Fruit fly (Drosophila melanogaster): ENCODE data around the gene usp.

Gene usp

DNA sequence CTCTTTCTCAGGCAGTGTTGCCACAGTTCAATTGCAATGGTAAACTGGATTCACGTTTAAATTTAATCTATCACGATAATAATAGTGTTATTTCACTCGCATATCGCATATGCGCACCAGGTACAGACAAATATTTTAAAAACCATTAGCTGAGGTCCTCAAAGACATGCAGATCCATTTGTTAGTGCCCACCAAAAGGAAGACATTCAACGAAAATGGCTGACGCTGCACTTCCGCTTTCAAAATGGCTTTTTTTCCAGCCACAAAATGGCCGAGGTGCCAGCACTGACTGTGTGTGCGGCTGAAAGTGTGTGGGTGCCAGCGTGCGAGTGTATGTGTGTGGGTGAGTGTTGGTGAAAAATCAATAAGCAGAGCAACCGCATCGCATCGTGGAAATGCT is 19.0 kb upstream of the usp start:
- no peak for TF ChIP-seq CG9705 (GFP tag; optimal IDR thresholded peaks at IDR 0.05)
- TF ChIP-seq Myc (optimal IDR thresholded peaks at IDR 0.05), result peak; percentile 56
- TF ChIP-seq Sp1 (GFP tag; optimal IDR thresholded peaks at IDR 0.05), result peak; percentile 34
- TF ChIP-seq HLH106 (tag; optimal IDR thresholded peaks at IDR 0.05), result peak; percentile 20

DNA sequence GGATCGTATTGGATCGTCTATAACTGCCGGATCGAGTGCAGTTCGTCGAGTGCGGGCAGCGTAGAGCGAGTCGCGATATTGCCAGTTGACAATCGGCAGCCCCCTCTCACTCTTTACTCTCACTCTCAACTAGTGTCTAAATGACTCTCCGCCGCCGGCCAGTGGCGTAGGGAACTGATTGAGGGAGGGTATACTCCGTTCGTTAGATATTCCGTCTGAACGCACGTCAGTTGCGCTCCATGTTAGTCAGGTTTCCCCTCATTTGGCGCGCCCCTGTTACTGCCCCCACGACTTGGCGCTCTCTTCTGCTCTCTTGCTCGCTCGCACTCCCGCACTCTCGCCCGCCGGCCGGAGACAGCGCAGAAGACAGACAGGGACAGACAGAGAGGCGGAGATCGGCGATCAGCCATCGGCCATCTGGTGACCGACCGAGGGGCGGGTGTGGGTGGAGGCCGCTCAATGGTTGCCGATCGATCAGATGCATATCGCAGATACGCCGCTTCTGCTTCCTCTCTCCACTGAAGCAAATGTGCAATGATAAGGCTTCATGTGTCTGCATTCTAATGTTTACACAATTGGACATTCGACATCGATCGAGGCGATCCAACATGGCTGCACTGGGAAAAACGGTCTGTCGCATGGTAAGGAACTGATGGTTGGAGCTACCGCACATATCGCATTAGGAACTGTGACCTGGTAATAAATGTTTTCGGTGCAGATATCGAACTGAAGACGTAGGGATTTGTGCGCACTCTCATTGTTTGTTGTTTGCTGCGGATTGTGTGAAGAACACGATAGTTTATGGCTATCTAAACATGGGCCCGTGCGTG is 8.2 kb upstream of the usp start, which contains the start of gene moody:
Gene moody (minus strand): TSS at position 51 of the 830 bp plus-strand sequence.
- TF ChIP-seq tai (GFP tag; optimal IDR thresholded peaks at IDR 0.05) (no peak), sage (GFP tag; optimal IDR thresholded peaks at IDR 0.05) (peak; percentile 84), woc (GFP tag; optimal IDR thresholded peaks at IDR 0.05) (peak; percentile 90), Sp1 (GFP tag; optimal IDR thresholded peaks at IDR 0.05) (peak; percentile 94), ey (GFP tag; optimal IDR thresholded peaks at IDR 0.05) (peak; percentile 97), GATAd (GFP tag; optimal IDR thresholded peaks at IDR 0.05) (peak; percentile 56), OdsH (GFP tag; optimal IDR thresholded peaks at IDR 0.05) (peak; percentile 96), HLH106 (tag; optimal IDR thresholded peaks at IDR 0.05) (peak; percentile 95), Jra (GFP tag; optimal IDR thresholded peaks at IDR 0.05) (peak; percentile 90), Dif (GFP tag; optimal IDR thresholded peaks at IDR 0.05; ENCODE audit: partially characterized antibody) (peak; percentile 76), Abd-B (GFP tag; optimal IDR thresholded peaks at IDR 0.05) (no peak), CG32264 (GFP tag; optimal IDR thresholded peaks at IDR 0.05) (peak; percentile 86), Rel (GFP tag; optimal IDR thresholded peaks at IDR 0.05) (peak; percentile 75), Rel (tag; optimal IDR thresholded peaks at IDR 0.05) (peak; percentile 84), lola (GFP tag; optimal IDR thresholded peaks at IDR 0.05) (no peak), Hr78 (GFP tag; optimal IDR thresholded peaks at IDR 0.05) (no peak), brk (GFP tag; optimal IDR thresholded peaks at IDR 0.05) (no peak), usp (GFP tag; optimal IDR thresholded peaks at IDR 0.05) (no peak), fru (GFP tag; optimal IDR thresholded peaks at IDR 0.05) (peak; percentile 97), CrebA (GFP tag; optimal IDR thresholded peaks at IDR 0.05; ENCODE audit: borderline replicate concordance) (no peak), psq (GFP tag; optimal IDR thresholded peaks at IDR 0.05) (peak; percentile 87), dmrt93B (GFP tag; optimal IDR thresholded peaks at IDR 0.05) (peak; percentile 88), rgr (GFP tag; optimal IDR thresholded peaks at IDR 0.05) (peak; percentile 97), Mio (GFP tag; optimal IDR thresholded peaks at IDR 0.05) (peak; percentile 89), br (GFP tag; optimal IDR thresholded peaks at IDR 0.05) (peak; percentile 98), foxo (GFP tag; optimal IDR thresholded peaks at IDR 0.05) (peak; percentile 77 to 99), Hr83 (GFP tag; optimal IDR thresholded peaks at IDR 0.05; ENCODE audit: poor library complexity, severe bottlenecking) (peak; percentile 98), pan (optimal IDR thresholded peaks at IDR 0.05) (no peak), h (GFP tag; optimal IDR thresholded peaks at IDR 0.05) (peak; percentile 98), CG9705 (GFP tag; optimal IDR thresholded peaks at IDR 0.05) (peak; percentile 93), jim (GFP tag; optimal IDR thresholded peaks at IDR 0.05) (peak; percentile 37), sv (GFP tag; optimal IDR thresholded peaks at IDR 0.05) (peak; percentile 93), Vsx2 (GFP tag; optimal IDR thresholded peaks at IDR 0.05; ENCODE audit: partially characterized antibody) (no peak), dl (GFP tag; optimal IDR thresholded peaks at IDR 0.05; ENCODE audit: insufficient read depth in 1 of 2, partially characterized antibody in 2 of 2) (peak; percentile 69 to 81), Myc (optimal IDR thresholded peaks at IDR 0.05) (no peak), N (GFP tag; optimal IDR thresholded peaks at IDR 0.05) (no peak), dsf (GFP tag; optimal IDR thresholded peaks at IDR 0.05; ENCODE audit: borderline replicate concordance) (peak; percentile 79), Dfd (GFP tag; optimal IDR thresholded peaks at IDR 0.05) (no peak), Hnf4 (GFP tag; optimal IDR thresholded peaks at IDR 0.05) (peak; percentile 95)
